Worm (Caenorhabditis elegans) whole organism, L2 larva: Measurements from ENCODE around the gene his-42.

Experiments
- C34F6.9 ChIP-seq: fragments of 150-350 bp; optimal IDR thresholded peaks from 2 replicates; lab custom pipeline; 2014; ENCODE audit warnings: missing biosample characterization, missing genetic modification characterization
- F13H6.1 ChIP-seq: sonication (generic microtip); optimal IDR thresholded peaks from 2 replicates; lab custom pipeline; 2016; ENCODE audit warnings: missing genetic modification characterization, missing compliant biosample characterization
- R02D3.7 ChIP-seq: fragments of 150-350 bp; optimal IDR thresholded peaks from 2 replicates; lab custom pipeline; 2014; ENCODE audit warnings: missing biosample characterization, missing genetic modification characterization
- Y55F3AM.14 ChIP-seq: fragments of 200-800 bp; sonication (Bioruptor generic); optimal IDR thresholded peaks from 2 replicates; lab custom pipeline; 2018; ENCODE audit warnings: mild to moderate bottlenecking, missing genetic modification characterization, missing compliant biosample characterization
- alr-1 ChIP-seq: fragments of 150-350 bp; optimal IDR thresholded peaks from 2 replicates; lab custom pipeline; 2014; ENCODE audit warnings: missing biosample characterization, missing genetic modification characterization
- ama-1 ChIP-seq: fragments of 150-350 bp; optimal IDR thresholded peaks from 2 replicates; lab custom pipeline; 2018; ENCODE audit warnings: inconsistent platforms
- blmp-1 ChIP-seq: sonication (generic microtip); optimal IDR thresholded peaks from 2 replicates; lab custom pipeline; 2017; ENCODE audit warnings: missing genetic modification characterization, mild to moderate bottlenecking, missing compliant biosample characterization, antibody characterized with exemption, moderate library complexity; ENCODE audit not compliant: insufficient read depth
- ceh-16 ChIP-seq: fragments of 150-350 bp; optimal IDR thresholded peaks from 2 replicates; lab custom pipeline; 2014; ENCODE audit warnings: missing biosample characterization, missing genetic modification characterization
- ceh-82 ChIP-seq: fragments of 150-350 bp; optimal IDR thresholded peaks from 2 replicates; lab custom pipeline; 2014; ENCODE audit warnings: missing biosample characterization, missing genetic modification characterization
- crh-2 ChIP-seq: sonication (generic microtip); optimal IDR thresholded peaks from 2 replicates; lab custom pipeline; 2017; ENCODE audit warnings: missing biosample characterization, missing genetic modification characterization
- dmd-4 ChIP-seq: sonication (generic microtip); optimal IDR thresholded peaks from 2 replicates; lab custom pipeline; 2017; ENCODE audit warnings: missing biosample characterization, missing genetic modification characterization
- egl-27 ChIP-seq: sonication (generic microtip); optimal IDR thresholded peaks from 3 replicates; lab custom pipeline; 2017; ENCODE audit warnings: missing biosample characterization, missing genetic modification reagents, missing genetic modification characterization
- elt-1 ChIP-seq: fragments of 150-350 bp; optimal IDR thresholded peaks from 2 replicates; lab custom pipeline; 2014; ENCODE audit warnings: missing biosample characterization, missing genetic modification characterization
- elt-3 ChIP-seq: sonication (generic microtip); optimal IDR thresholded peaks from 2 replicates; lab custom pipeline; 2017; ENCODE audit warnings: missing biosample characterization, missing genetic modification characterization
- fos-1 ChIP-seq: fragments of 150-350 bp; optimal IDR thresholded peaks from 2 replicates; lab custom pipeline; 2014; ENCODE audit warnings: missing biosample characterization, missing genetic modification characterization
- gmeb-1 ChIP-seq: fragments of 150-350 bp; optimal IDR thresholded peaks from 2 replicates; lab custom pipeline; 2014; ENCODE audit warnings: missing biosample characterization, missing genetic modification characterization
- lin-11 ChIP-seq: fragments of 150-350 bp; sonication (generic microtip); optimal IDR thresholded peaks from 2 replicates; lab custom pipeline; 2014; ENCODE audit warnings: missing biosample characterization, missing genetic modification characterization, inconsistent platforms, mixed read lengths
- lin-13 ChIP-seq: fragments of 150-350 bp; optimal IDR thresholded peaks from 2 replicates; lab custom pipeline; 2014; ENCODE audit warnings: missing biosample characterization, missing genetic modification reagents, missing genetic modification characterization
- lin-39 ChIP-seq: fragments of 150-350 bp; optimal IDR thresholded peaks from 2 replicates; lab custom pipeline; 2014; ENCODE audit warnings: missing biosample characterization, missing genetic modification reagents, missing genetic modification characterization
- mab-5 ChIP-seq: fragments of 150-350 bp; optimal IDR thresholded peaks from 2 replicates; lab custom pipeline; 2014; ENCODE audit warnings: missing biosample characterization, missing genetic modification characterization
- mbf-1 ChIP-seq: sonication (generic microtip); optimal IDR thresholded peaks from 2 replicates; lab custom pipeline; 2017; ENCODE audit warnings: missing biosample characterization, missing genetic modification characterization
- mdl-1 ChIP-seq, 2 experiments: fragments of 150-350 bp in 1 of 2; sonication (generic microtip) in 1 of 2; optimal IDR thresholded peaks; 2 replicates each; lab custom pipeline; 2017; ENCODE audit warnings: missing biosample characterization in 2 of 2, missing genetic modification characterization in 2 of 2
- nhr-10 ChIP-seq: sonication (generic microtip); optimal IDR thresholded peaks from 2 replicates; lab custom pipeline; 2017; ENCODE audit warnings: missing biosample characterization, missing genetic modification characterization
- nhr-11 ChIP-seq: fragments of 150-350 bp; optimal IDR thresholded peaks from 2 replicates; lab custom pipeline; 2014; ENCODE audit warnings: missing biosample characterization, missing genetic modification characterization
- nhr-12 ChIP-seq: fragments of 150-350 bp; optimal IDR thresholded peaks from 2 replicates; lab custom pipeline; 2014; ENCODE audit warnings: missing biosample characterization, missing genetic modification characterization
- nhr-129 ChIP-seq: fragments of 150-350 bp; optimal IDR thresholded peaks from 2 replicates; lab custom pipeline; 2014; ENCODE audit warnings: missing biosample characterization, missing genetic modification characterization
- nhr-21 ChIP-seq: fragments of 150-350 bp; optimal IDR thresholded peaks from 2 replicates; lab custom pipeline; 2014; ENCODE audit warnings: missing biosample characterization, missing genetic modification characterization
- nhr-23 ChIP-seq: fragments of 150-350 bp; optimal IDR thresholded peaks from 2 replicates; lab custom pipeline; 2014; ENCODE audit warnings: missing biosample characterization, missing genetic modification reagents, missing genetic modification characterization
- nhr-237 ChIP-seq: fragments of 150-350 bp; optimal IDR thresholded peaks from 2 replicates; lab custom pipeline; 2014; ENCODE audit warnings: missing biosample characterization, missing genetic modification characterization
- nhr-25 ChIP-seq: fragments of 150-350 bp; sonication (generic microtip); optimal IDR thresholded peaks from 3 replicates; lab custom pipeline; 2014; ENCODE audit warnings: missing biosample characterization, missing genetic modification characterization
- nhr-6 ChIP-seq: fragments of 150-350 bp; optimal IDR thresholded peaks from 2 replicates; lab custom pipeline; 2014; ENCODE audit warnings: missing biosample characterization, missing genetic modification characterization
- nhr-77 ChIP-seq: fragments of 150-350 bp; optimal IDR thresholded peaks from 2 replicates; lab custom pipeline; 2014; ENCODE audit warnings: missing biosample characterization, missing genetic modification characterization
- peb-1 ChIP-seq: fragments of 150-350 bp; optimal IDR thresholded peaks from 2 replicates; lab custom pipeline; 2014; ENCODE audit warnings: missing biosample characterization, missing genetic modification characterization
- sem-4 ChIP-seq: fragments of 150-350 bp; optimal IDR thresholded peaks from 2 replicates; lab custom pipeline; 2014; ENCODE audit warnings: missing biosample characterization, missing genetic modification reagents, missing genetic modification characterization
- skn-1 ChIP-seq: sonication (generic microtip); optimal IDR thresholded peaks from 2 replicates; lab custom pipeline; 2017; ENCODE audit warnings: missing biosample characterization, missing genetic modification characterization
- sma-3 ChIP-seq: sonication (generic microtip); optimal IDR thresholded peaks from 2 replicates; lab custom pipeline; 2016; ENCODE audit warnings: missing genetic modification reagents, missing genetic modification characterization, missing compliant biosample characterization
- sma-9 ChIP-seq, 2 experiments: fragments of 150-350 bp in 1 of 2; sonication (generic microtip) in 1 of 2; optimal IDR thresholded peaks; 2 replicates each; lab custom pipeline; 2014 to 2016; ENCODE audit warnings: missing genetic modification characterization in 2 of 2, mild to moderate bottlenecking in 1 of 2, missing biosample characterization in 1 of 2, missing compliant biosample characterization in 1 of 2, missing genetic modification reagents in 1 of 2, moderate library complexity in 1 of 2
- snpc-4 ChIP-seq: fragments of 150-350 bp; optimal IDR thresholded peaks from 2 replicates; lab custom pipeline; 2014; ENCODE audit warnings: missing biosample characterization, missing genetic modification characterization
- unc-39 ChIP-seq: fragments of 150-350 bp; optimal IDR thresholded peaks from 2 replicates; lab custom pipeline; 2014; ENCODE audit warnings: missing biosample characterization, missing genetic modification characterization
- unc-55 ChIP-seq: fragments of 150-350 bp; sonication (generic microtip); optimal IDR thresholded peaks from 3 replicates; lab custom pipeline; 2014; ENCODE audit warnings: missing biosample characterization, missing genetic modification reagents, missing genetic modification characterization
- zag-1 ChIP-seq: fragments of 150-350 bp; optimal IDR thresholded peaks from 2 replicates; lab custom pipeline; 2014; ENCODE audit warnings: missing biosample characterization, missing genetic modification characterization
- ztf-1 ChIP-seq: fragments of 200-800 bp; sonication (Bioruptor generic); conservative IDR thresholded peaks from 2 replicates; pipeline ENCODE4 v1.3.6; 2022; ENCODE audit warnings: missing genetic modification characterization, missing compliant biosample characterization
- ztf-4 ChIP-seq: fragments of 150-350 bp; optimal IDR thresholded peaks from 2 replicates; lab custom pipeline; 2014; ENCODE audit warnings: missing biosample characterization, missing genetic modification characterization

his-42 gene

ce11 chrII:13828597-13828996 is at the start of gene his-42:
Gene his-42 (minus strand): TSS chrII:13828697.
- no peak for TF ChIP-seq nhr-6 (tag; lab: Kevin White, UChicago)

DNA sequence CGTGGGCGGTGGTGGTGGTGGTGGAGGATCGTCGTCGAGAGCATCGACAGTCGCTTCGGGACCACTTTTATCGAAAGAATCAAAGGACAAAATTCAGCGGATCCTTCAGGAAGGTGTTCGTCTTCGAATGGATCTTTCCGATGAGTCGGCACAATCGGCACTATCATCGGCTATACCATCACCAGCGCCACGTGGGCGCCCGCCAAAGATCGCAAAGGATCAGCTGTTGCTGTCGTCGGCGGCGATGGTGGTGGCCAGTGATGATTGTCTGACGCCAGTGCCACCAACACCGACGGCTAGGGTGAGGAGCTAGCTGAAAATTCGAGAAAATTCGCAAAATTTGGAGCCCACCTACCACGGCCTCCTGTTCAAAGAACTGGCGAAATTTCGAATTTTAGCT is 49.5 kb upstream of the his-42 start:
- no peak for TF ChIP-seq nhr-25 (tag; lab: Kevin White, UChicago)
- no peak for TF ChIP-seq nhr-77 (tag; lab: Kevin White, UChicago)
- no peak for TF ChIP-seq sma-3 (GFP tag; lab: Kevin White, UChicago)
- no peak for TF ChIP-seq F13H6.1
- no peak for TF ChIP-seq ama-1 (lab: Kevin White, UChicago)
- no peak for TF ChIP-seq nhr-12 (tag; lab: Kevin White, UChicago)
- no peak for TF ChIP-seq nhr-6 (tag; lab: Kevin White, UChicago)
- TF ChIP-seq, all 48 proteins: peak for 0

ce11 chrII:13875734-13876133 is 47.2 kb upstream of the his-42 start, which contains the start of gene ing-3:
Gene ing-3 (plus strand): TSS chrII:13876034.
- TF ChIP-seq mbf-1 (no peak), nhr-11 (tag; lab: Kevin White, UChicago) (no peak), sma-3 (GFP tag; lab: Kevin White, UChicago) (no peak), elt-1 (tag; lab: Kevin White, UChicago) (no peak), gmeb-1 (no peak), ztf-4 (tag; lab: Kevin White, UChicago) (no peak), zag-1 (no peak), lin-39 (tag; lab: Kevin White, UChicago) (no peak), ztf-1 (GFP tag; lab: Robert Waterston, UW) (no peak), nhr-6 (tag; lab: Kevin White, UChicago) (no peak), alr-1 (tag; lab: Kevin White, UChicago) (no peak), nhr-21 (tag; lab: Kevin White, UChicago) (no peak), ceh-82 (tag; lab: Kevin White, UChicago) (no peak), dmd-4 (tag; lab: Kevin White, UChicago) (no peak)

DNA sequence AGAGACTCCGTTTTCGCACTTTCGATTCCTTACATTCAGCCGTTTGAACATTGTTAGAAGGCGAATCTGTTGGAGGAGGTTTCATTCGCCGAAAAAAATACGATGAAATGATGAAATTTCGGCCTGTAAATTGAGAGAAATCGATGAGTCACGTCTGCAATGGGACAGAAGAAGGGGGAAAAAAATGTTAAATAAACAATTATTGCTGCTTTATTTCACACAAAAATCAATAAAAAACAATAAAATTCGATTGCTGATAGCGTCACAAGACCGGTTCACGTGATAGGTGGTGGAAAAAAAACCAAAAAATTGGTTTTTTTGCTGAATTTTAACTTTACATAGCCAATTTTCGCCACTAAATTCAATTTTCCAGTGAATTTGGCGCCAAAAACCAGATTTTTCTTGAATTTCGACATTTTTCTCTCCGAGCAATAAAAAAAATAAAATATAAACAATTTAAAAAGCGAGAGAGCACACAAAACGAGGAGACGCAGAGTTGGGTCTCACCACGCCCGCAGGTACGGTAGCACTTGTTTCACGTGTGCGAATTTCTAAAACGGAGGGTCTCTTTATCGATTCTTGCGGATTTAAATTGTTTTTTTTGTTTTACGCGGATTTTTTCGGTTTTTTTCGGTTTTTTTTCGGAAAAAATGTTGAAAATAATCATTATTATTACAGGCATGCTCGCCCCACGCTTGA is 43.8 kb upstream of the his-42 start, which contains the start of the genes cup-14 and ndub-8:
TSS of gene cup-14 (minus strand) at position 51 of the 699 bp plus-strand sequence.
TSS of gene ndub-8 (plus strand) at position 679 of the 699 bp plus-strand sequence.
- TF ChIP-seq mbf-1 (no peak), sma-3 (GFP tag; lab: Kevin White, UChicago) (peak; percentile 92), nhr-12 (tag; lab: Kevin White, UChicago) (no peak), ztf-1 (GFP tag; lab: Robert Waterston, UW) (no peak), sma-9 (GFP tag; optimal IDR thresholded peaks at IDR 0.05; lab: Kevin White, UChicago) (no peak), sma-9 (tag; optimal IDR thresholded peaks at IDR 0.05; lab: Kevin White, UChicago) (no peak), ceh-16 (tag; lab: Kevin White, UChicago) (peak; percentile 35), nhr-237 (peak; percentile 12), nhr-10 (no peak), ama-1 (lab: Kevin White, UChicago) (peak; percentile 28), C34F6.9 (tag; lab: Kevin White, UChicago) (peak; percentile 88), lin-39 (tag; lab: Kevin White, UChicago) (no peak), skn-1 (tag; lab: Kevin White, UChicago) (no peak), lin-13 (GFP tag; lab: Kevin White, UChicago) (peak; percentile 89), nhr-23 (no peak), blmp-1 (tag; lab: Kevin White, UChicago) (peak; percentile 49), ceh-82 (tag; lab: Kevin White, UChicago) (peak; percentile 47), mab-5 (tag; lab: Kevin White, UChicago) (peak; percentile 93), mdl-1 (tag; optimal IDR thresholded peaks at IDR 0.05; lab: Kevin White, UChicago) (peak; percentile 12 to 77), snpc-4 (tag; lab: Kevin White, UChicago) (peak; percentile 89), unc-55 (peak; percentile 98), zag-1 (peak; percentile 31), alr-1 (tag; lab: Kevin White, UChicago) (no peak), dmd-4 (tag; lab: Kevin White, UChicago) (no peak), nhr-25 (tag; lab: Kevin White, UChicago) (peak; percentile 88), unc-39 (no peak), nhr-129 (tag; lab: Kevin White, UChicago) (peak; percentile 61), sem-4 (tag; lab: Kevin White, UChicago) (peak; percentile 91), elt-3 (tag; lab: Kevin White, UChicago) (no peak), crh-2 (tag; lab: Kevin White, UChicago) (peak; percentile 86), elt-1 (tag; lab: Kevin White, UChicago) (no peak), nhr-6 (tag; lab: Kevin White, UChicago) (peak; percentile 58), nhr-21 (tag; lab: Kevin White, UChicago) (peak; percentile 79), R02D3.7 (tag; lab: Kevin White, UChicago) (peak; percentile 43), peb-1 (tag; lab: Kevin White, UChicago) (no peak), lin-11 (peak; percentile 91), egl-27 (tag; lab: Kevin White, UChicago) (peak; percentile 36), F13H6.1 (peak; percentile 81), Y55F3AM.14 (peak; percentile 41), nhr-11 (tag; lab: Kevin White, UChicago) (no peak), ztf-4 (tag; lab: Kevin White, UChicago) (peak; percentile 78), fos-1 (tag; lab: Kevin White, UChicago) (peak; percentile 43)
